Worm (Caenorhabditis elegans): ENCODE data around the gene C03B1.14.

C03B1.14 gene

ce11 chrX:6334602-6335001, 26.0 kb downstream of the C03B1.14 start:
- TF ChIP-seq set-16 (GFP tag; IDR thresholded peaks at IDR 0.05): peak; percentile 85
- no peak for TF ChIP-seq fos-1 (tag; optimal IDR thresholded peaks at IDR 0.05)

- TF ChIP-seq nhr-6 (tag; optimal IDR thresholded peaks at IDR 0.05) (no peak), unc-130 (GFP tag; optimal IDR thresholded peaks at IDR 0.05) (no peak), dmd-9 (GFP tag; IDR thresholded peaks at IDR 0.05) (no peak), nhr-10 (tag; optimal IDR thresholded peaks at IDR 0.05) (no peak), hlh-11 (tag; optimal IDR thresholded peaks at IDR 0.05) (no peak), fkh-10 (GFP tag; optimal IDR thresholded peaks at IDR 0.05) (no peak), mxl-3 (GFP tag; optimal IDR thresholded peaks at IDR 0.05) (no peak), nhr-42 (GFP tag; IDR thresholded peaks at IDR 0.05) (no peak), ama-1 (optimal IDR thresholded peaks at IDR 0.05) (no peak)
Observed at ce11 chrX:6333998-6334397, 26.6 kb downstream of the C03B1.14 start, which contains the start of gene col-171. Gene col-171 (plus strand): TSS chrX:6334298.

DNA sequence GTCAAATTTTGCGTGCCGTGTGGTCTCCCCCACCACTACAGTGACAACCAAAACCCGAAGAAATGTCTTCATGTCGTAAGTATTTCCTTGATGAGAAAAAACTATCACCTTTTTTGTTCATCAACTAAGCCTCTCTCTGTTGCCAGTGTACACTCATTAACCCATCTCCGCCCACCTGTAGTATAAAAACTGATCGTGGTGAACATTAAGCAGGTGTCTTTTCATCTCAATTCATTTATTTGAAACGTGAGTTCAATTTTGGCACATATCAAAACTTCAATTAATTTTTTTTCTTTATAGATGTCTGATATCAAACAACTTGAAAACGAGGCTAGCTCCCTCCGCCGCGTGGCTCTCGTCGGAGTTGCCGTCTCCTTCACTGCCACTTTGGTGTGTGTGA, 29.1 kb downstream of the C03B1.14 start, which contains the start of gene col-170:
Gene col-170, plus strand, starts transcription at position 301 of the 400 bp plus-strand sequence.
- TF ChIP-seq zip-2 (tag; optimal IDR thresholded peaks at IDR 0.05): no peak
- TF ChIP-seq aha-1 (tag): peak; percentile 81
- TF ChIP-seq nhr-28 (tag; optimal IDR thresholded peaks at IDR 0.05): peak; percentile 45

- peak; percentile 96 for TF ChIP-seq set-16 (GFP tag; IDR thresholded peaks at IDR 0.05)
Observed at ce11 chrX:6329542-6330029, 31.0 kb downstream of the C03B1.14 start.

ce11 chrX:6328860-6329259, 31.7 kb downstream of the C03B1.14 start, which contains the start of gene col-169:
Gene col-169 (plus strand): TSS chrX:6329160.
- TF ChIP-seq nhr-11 (tag; optimal IDR thresholded peaks at IDR 0.05): no peak
- TF ChIP-seq aha-1 (tag): peak; percentile 84

DNA sequence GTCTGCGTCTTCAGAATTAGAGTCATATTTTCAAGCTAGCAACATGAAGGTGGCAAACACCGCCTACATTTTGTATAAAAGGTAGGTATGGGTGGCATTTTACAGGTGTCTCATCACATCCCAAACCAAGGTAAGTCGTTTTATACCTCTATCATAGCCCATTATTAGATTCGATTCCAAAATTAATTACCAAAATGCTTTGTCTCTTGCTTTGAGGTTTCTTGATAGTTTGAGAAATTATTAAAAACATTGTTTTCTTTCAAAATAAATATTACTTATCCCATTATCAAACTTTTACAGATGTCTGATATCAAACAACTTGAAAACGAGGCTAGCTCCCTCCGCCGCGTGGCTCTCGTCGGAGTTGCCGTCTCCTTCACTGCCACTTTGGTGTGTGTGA, 34.5 kb downstream of the C03B1.14 start, which contains the start of gene col-168:
Gene col-168, plus strand, starts transcription at position 301 of the 400 bp plus-strand sequence.
- TF ChIP-seq madf-5 (GFP tag; IDR thresholded peaks at IDR 0.05) (no peak), aly-2 (tag; optimal IDR thresholded peaks at IDR 0.05) (no peak), Y48G9A.11 (GFP tag; IDR thresholded peaks at IDR 0.05) (no peak)

DNA sequence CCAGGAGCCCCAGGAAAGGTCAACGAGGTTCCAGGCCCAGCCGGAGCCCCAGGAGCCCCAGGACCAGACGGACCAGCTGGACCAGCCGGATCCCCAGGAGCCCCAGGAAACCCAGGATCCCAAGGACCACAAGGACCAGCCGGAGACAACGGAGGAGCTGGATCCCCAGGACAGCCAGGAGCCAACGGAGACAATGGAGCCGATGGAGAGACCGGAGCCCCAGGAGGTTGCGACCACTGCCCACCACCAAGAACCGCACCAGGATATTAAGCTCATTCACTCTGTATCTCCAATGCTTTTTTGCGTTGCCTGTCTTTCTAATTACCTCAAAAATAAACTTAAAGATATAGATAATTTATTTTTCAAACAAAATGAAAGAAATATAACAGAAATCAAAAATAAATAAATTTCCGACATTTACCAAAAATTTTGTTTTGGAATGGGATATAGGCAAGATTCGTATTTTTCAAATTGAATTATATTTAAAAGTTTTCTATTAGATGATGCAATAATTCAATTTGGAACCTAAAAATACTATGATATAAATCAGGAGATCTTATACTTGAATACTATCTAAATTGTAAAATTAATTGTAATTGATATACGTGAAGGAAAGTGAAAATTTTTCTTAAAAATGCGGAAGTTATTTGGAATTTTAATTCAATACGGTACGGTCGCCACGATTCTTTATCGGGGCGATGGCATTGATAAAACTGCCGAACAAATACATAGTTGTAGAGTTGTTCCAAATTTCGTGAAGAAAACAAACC, 36.2 kb downstream of the C03B1.14 start:
- TF ChIP-seq nhr-25 (tag; optimal IDR thresholded peaks at IDR 0.05; ENCODE audit: borderline replicate concordance, insufficient read depth) (peak; percentile 33), set-16 (GFP tag; IDR thresholded peaks at IDR 0.05) (peak; percentile 74), hlh-30 (tag; optimal IDR thresholded peaks at IDR 0.05; ENCODE audit: insufficient read depth) (peak; percentile 3)

ce11 chrX:6323129-6323528, 37.4 kb downstream of the C03B1.14 start, which contains the start of gene col-167:
Gene col-167 (plus strand): TSS chrX:6323488.
- peak; percentile 24 for TF ChIP-seq mep-1 (tag; optimal IDR thresholded peaks at IDR 0.05)
- no peak for TF ChIP-seq lin-29 (GFP tag; IDR thresholded peaks at IDR 0.05)
- TF ChIP-seq nhr-6 (tag; optimal IDR thresholded peaks at IDR 0.05): peak; percentile 7
- TF ChIP-seq hlh-30 (tag; optimal IDR thresholded peaks at IDR 0.05; ENCODE audit: insufficient read depth): no peak
- TF ChIP-seq nhr-28 (tag; optimal IDR thresholded peaks at IDR 0.05): peak; percentile 25
- no peak for TF ChIP-seq hmg-1.1 (GFP tag; IDR thresholded peaks at IDR 0.05)
- no peak for TF ChIP-seq nhr-41 (GFP tag; IDR thresholded peaks at IDR 0.05)
